Fruit fly (Drosophila melanogaster) whole organism, embryonic: ENCODE results near the gene Ran-like.
A peak's percentile ranks its signal among the peaks of the same experiment; 100 is the strongest.

Source experiments
- Atf6 ChIP-seq: fragments of 200-800 bp; sonication (Bioruptor generic); IDR thresholded peaks from 2 replicates; pipeline ENCODE4 v1.3.6; 2022; ENCODE audit warnings: missing biosample characterization, missing genetic modification characterization
- CG10267 ChIP-seq: fragments of 200-800 bp; sonication (Bioruptor generic); optimal IDR thresholded peaks from 2 replicates; lab custom pipeline; 2018; ENCODE audit warnings: missing biosample characterization, mild to moderate bottlenecking, missing genetic modification characterization, moderate library complexity
- CG10462 ChIP-seq: fragments of 200-800 bp; sonication (Bioruptor generic); optimal IDR thresholded peaks from 2 replicates; lab custom pipeline; 2016; ENCODE audit warnings: missing biosample characterization, missing genetic modification characterization
- CG10543 ChIP-seq: fragments of 200-800 bp; sonication (Bioruptor generic); optimal IDR thresholded peaks from 3 replicates; lab custom pipeline; 2017; ENCODE audit warnings: missing biosample characterization, mild to moderate bottlenecking, missing genetic modification characterization, moderate library complexity
- CG11560 ChIP-seq: fragments of 200-800 bp; sonication (Bioruptor generic); IDR thresholded peaks from 3 replicates; pipeline ENCODE4 v1.3.6; 2022; ENCODE audit warnings: missing biosample characterization, missing genetic modification characterization
- CG12659 ChIP-seq: fragments of 200-800 bp; sonication (Bioruptor generic); optimal IDR thresholded peaks from 3 replicates; lab custom pipeline; 2017; ENCODE audit warnings: mild to moderate bottlenecking, missing biosample characterization, missing genetic modification reagents, missing genetic modification characterization
- CG12744 ChIP-seq: fragments of 200-800 bp; sonication (Bioruptor generic); optimal IDR thresholded peaks from 2 replicates; lab custom pipeline; 2016; ENCODE audit warnings: missing biosample characterization, missing genetic modification characterization
- CG13287 ChIP-seq: fragments of 200-800 bp; sonication (Bioruptor generic); IDR thresholded peaks from 2 replicates; pipeline ENCODE4 v1.3.6; 2022; ENCODE audit warnings: missing biosample characterization, missing genetic modification characterization; ENCODE audit not compliant: partially characterized antibody
- CG13894 ChIP-seq: fragments of 200-800 bp; sonication (Bioruptor generic); optimal IDR thresholded peaks from 3 replicates; lab custom pipeline; 2018; ENCODE audit warnings: missing biosample characterization, mild to moderate bottlenecking, missing genetic modification characterization, moderate library complexity
- CG15601 ChIP-seq: fragments of 200-800 bp; sonication (Bioruptor generic); optimal IDR thresholded peaks from 3 replicates; lab custom pipeline; 2019; ENCODE audit warnings: missing biosample characterization, mild to moderate bottlenecking, missing genetic modification characterization, moderate library complexity
- CG16815 ChIP-seq: fragments of 200-800 bp; sonication (Bioruptor generic); optimal IDR thresholded peaks from 3 replicates; lab custom pipeline; 2017; ENCODE audit warnings: missing biosample characterization, mild to moderate bottlenecking, missing genetic modification characterization
- CG17912 ChIP-seq: fragments of 200-800 bp; sonication (Bioruptor generic); optimal IDR thresholded peaks from 2 replicates; lab custom pipeline; 2018; ENCODE audit warnings: missing biosample characterization, mild to moderate bottlenecking, missing genetic modification characterization
- CG32767 ChIP-seq: fragments of 200-800 bp; sonication (Bioruptor generic); IDR thresholded peaks from 2 replicates; pipeline ENCODE4 v1.3.6; 2022; ENCODE audit warnings: missing biosample characterization, missing genetic modification characterization
- CG3838 ChIP-seq: fragments of 200-800 bp; sonication (Bioruptor generic); optimal IDR thresholded peaks from 3 replicates; lab custom pipeline; 2016; ENCODE audit warnings: missing biosample characterization, missing genetic modification characterization
- CG4617 ChIP-seq: fragments of 200-800 bp; sonication (Bioruptor generic); optimal IDR thresholded peaks from 3 replicates; lab custom pipeline; 2016; ENCODE audit warnings: missing biosample characterization, missing genetic modification characterization, borderline replicate concordance
- CG6272 ChIP-seq: fragments of 200-800 bp; sonication (Bioruptor generic); IDR thresholded peaks from 2 replicates; pipeline ENCODE4 v1.3.6; 2022; ENCODE audit warnings: missing biosample characterization, missing genetic modification characterization
- CG6765 ChIP-seq: fragments of 200-800 bp; sonication (Bioruptor generic); optimal IDR thresholded peaks from 3 replicates; lab custom pipeline; 2017; ENCODE audit warnings: missing biosample characterization, mild to moderate bottlenecking, missing genetic modification characterization
- CG6791 ChIP-seq: fragments of 200-800 bp; sonication (Bioruptor generic); IDR thresholded peaks from 3 replicates; pipeline ENCODE4 v1.3.6; 2022; ENCODE audit warnings: missing biosample characterization, missing genetic modification characterization; ENCODE audit not compliant: partially characterized antibody
- CG7928 ChIP-seq: fragments of 200-800 bp; sonication (Bioruptor generic); optimal IDR thresholded peaks from 2 replicates; lab custom pipeline; 2017; ENCODE audit warnings: missing biosample characterization, mild to moderate bottlenecking, missing genetic modification characterization
- CoRest ChIP-seq: fragments of 200-800 bp; sonication (Bioruptor generic); optimal IDR thresholded peaks from 3 replicates; lab custom pipeline; 2018; ENCODE audit warnings: missing biosample characterization, mild to moderate bottlenecking, missing genetic modification characterization, moderate library complexity
- Dll ChIP-seq: fragments of 200-800 bp; sonication (Bioruptor generic); IDR thresholded peaks from 4 replicates; pipeline ENCODE4 v1.3.6; 2022; ENCODE audit warnings: missing biosample characterization, missing genetic modification characterization; ENCODE audit not compliant: partially characterized antibody
- Gsc ChIP-seq: fragments of 200-800 bp; sonication (Bioruptor generic); IDR thresholded peaks from 2 replicates; pipeline ENCODE4 v1.3.6; 2022; ENCODE audit warnings: missing biosample characterization, missing genetic modification characterization
- Hey ChIP-seq: fragments of 200-800 bp; sonication (Bioruptor generic); optimal IDR thresholded peaks from 3 replicates; lab custom pipeline; 2018; ENCODE audit warnings: missing biosample characterization, mild to moderate bottlenecking, missing genetic modification characterization
- Hr3 ChIP-seq: fragments of 200-800 bp; sonication (Bioruptor generic); optimal IDR thresholded peaks from 3 replicates; lab custom pipeline; 2016; ENCODE audit warnings: missing biosample characterization, missing genetic modification characterization
- Jarid2 ChIP-seq: fragments of 200-800 bp; sonication (Bioruptor generic); optimal IDR thresholded peaks from 3 replicates; lab custom pipeline; 2017; ENCODE audit warnings: mild to moderate bottlenecking, missing biosample characterization, missing genetic modification reagents, missing genetic modification characterization
- Kr ChIP-seq: fragments of 200-800 bp; sonication (Bioruptor generic); optimal IDR thresholded peaks from 2 replicates; lab custom pipeline; 2017; ENCODE audit warnings: missing biosample characterization, mild to moderate bottlenecking, missing genetic modification characterization
- Pdp1 ChIP-seq, 2 experiments: fragments of 200-800 bp; sonication (Bioruptor generic); optimal IDR thresholded peaks; 3 replicates each; lab custom pipeline; 2016; ENCODE audit warnings: missing biosample characterization in 2 of 2, missing genetic modification characterization in 2 of 2, mild to moderate bottlenecking in 1 of 2, moderate library complexity in 1 of 2
- Sox100B ChIP-seq: fragments of 200-800 bp; sonication (Bioruptor generic); optimal IDR thresholded peaks from 3 replicates; lab custom pipeline; 2018; ENCODE audit warnings: missing biosample characterization, mild to moderate bottlenecking, missing genetic modification characterization
- Sox102F ChIP-seq: fragments of 200-800 bp; sonication (Bioruptor generic); optimal IDR thresholded peaks from 2 replicates; lab custom pipeline; 2018; ENCODE audit warnings: missing biosample characterization, mild to moderate bottlenecking, missing genetic modification characterization, moderate library complexity
- Ssrp ChIP-seq: fragments of 200-800 bp; sonication (Bioruptor generic); optimal IDR thresholded peaks from 2 replicates; lab custom pipeline; 2018; ENCODE audit warnings: missing biosample characterization, mild to moderate bottlenecking, missing genetic modification characterization, moderate library complexity
- chinmo ChIP-seq: fragments of 200-800 bp; sonication (Bioruptor generic); IDR thresholded peaks from 4 replicates; pipeline ENCODE4 v1.3.6; 2022; ENCODE audit warnings: missing biosample characterization, missing genetic modification characterization; ENCODE audit not compliant: partially characterized antibody
- dpn ChIP-seq, 2 experiments: fragments of 200-800 bp; sonication (Bioruptor generic); optimal IDR thresholded peaks; 3 replicates each; lab custom pipeline; 2016; ENCODE audit warnings: missing biosample characterization in 2 of 2, missing genetic modification characterization in 2 of 2
- emc ChIP-seq: fragments of 200-800 bp; sonication (Bioruptor generic); optimal IDR thresholded peaks from 2 replicates; lab custom pipeline; 2016; ENCODE audit warnings: missing biosample characterization, missing genetic modification characterization
- eve ChIP-seq, 2 experiments: fragments of >200 bp; optimal IDR thresholded peaks; 2 replicates each; lab custom pipeline; 2017; ENCODE audit warnings: missing biosample characterization in 2 of 2, missing genetic modification characterization in 2 of 2
- prd ChIP-seq, 3 experiments: fragments of >200 bp in 2 of 3; fragments of 200-800 bp in 1 of 3; sonication (Bioruptor generic) in 1 of 3; optimal IDR thresholded peaks in 2 of 3; IDR thresholded peaks in 1 of 3; 2 replicates in 2 of 3; 3 replicates in 1 of 3; pipeline versions ENCODE4 v1.3.6 to Lab custom; 2017 to 2022; ENCODE audit warnings: missing biosample characterization in 1 of 3, missing genetic modification characterization in 1 of 3
- pros ChIP-seq: fragments of 200-800 bp; sonication (Bioruptor generic); optimal IDR thresholded peaks from 3 replicates; lab custom pipeline; 2019; ENCODE audit warnings: missing biosample characterization, mild to moderate bottlenecking, missing genetic modification characterization, moderate library complexity
- psq ChIP-seq: fragments of 200-800 bp; sonication (Bioruptor generic); optimal IDR thresholded peaks from 2 replicates; lab custom pipeline; 2017; ENCODE audit warnings: missing biosample characterization, missing genetic modification characterization
- sc ChIP-seq, 3 experiments: fragments of >200 bp in 2 of 3; fragments of 200-800 bp in 1 of 3; sonication (Bioruptor generic) in 1 of 3; optimal IDR thresholded peaks; 2 replicates in 2 of 3; 3 replicates in 1 of 3; lab custom pipeline; 2017; ENCODE audit warnings: mild to moderate bottlenecking in 1 of 3, missing biosample characterization in 1 of 3, missing genetic modification characterization in 1 of 3, missing genetic modification reagents in 1 of 3
- sima ChIP-seq: fragments of 200-800 bp; sonication (Bioruptor generic); optimal IDR thresholded peaks from 2 replicates; lab custom pipeline; 2016; ENCODE audit warnings: missing biosample characterization, missing genetic modification characterization
- sisA ChIP-seq: fragments of 200-800 bp; sonication (Bioruptor generic); IDR thresholded peaks from 2 replicates; pipeline ENCODE4 v1.3.6; 2022; ENCODE audit warnings: missing biosample characterization, missing genetic modification characterization
- slbo ChIP-seq: fragments of 200-800 bp; sonication (Bioruptor generic); IDR thresholded peaks from 2 replicates; pipeline ENCODE4 v1.3.6; 2022; ENCODE audit warnings: missing biosample characterization, missing genetic modification characterization
- so ChIP-seq: fragments of 200-800 bp; sonication (Bioruptor generic); IDR thresholded peaks from 3 replicates; pipeline ENCODE4 v1.3.6; 2022; ENCODE audit warnings: missing biosample characterization, missing genetic modification characterization
- sqz ChIP-seq: fragments of 200-800 bp; sonication (Bioruptor generic); optimal IDR thresholded peaks from 3 replicates; lab custom pipeline; 2018; ENCODE audit warnings: missing biosample characterization, mild to moderate bottlenecking, missing genetic modification characterization
- sr ChIP-seq: fragments of 200-800 bp; sonication (Bioruptor generic); IDR thresholded peaks from 3 replicates; pipeline ENCODE4 v1.3.6; 2022; ENCODE audit warnings: missing biosample characterization, missing genetic modification characterization
- tio ChIP-seq: fragments of 200-800 bp; sonication (Bioruptor generic); optimal IDR thresholded peaks from 2 replicates; lab custom pipeline; 2017; ENCODE audit warnings: missing biosample characterization, missing genetic modification characterization, inconsistent platforms
- trh ChIP-seq: fragments of 200-800 bp; sonication (Bioruptor generic); optimal IDR thresholded peaks from 2 replicates; lab custom pipeline; 2016; ENCODE audit warnings: missing biosample characterization, missing genetic modification characterization
- zen ChIP-seq: fragments of 200-800 bp; sonication (Bioruptor generic); optimal IDR thresholded peaks from 3 replicates; lab custom pipeline; 2018; ENCODE audit warnings: missing biosample characterization, mild to moderate bottlenecking, missing genetic modification characterization, moderate library complexity

Gene Ran-like

DNA sequence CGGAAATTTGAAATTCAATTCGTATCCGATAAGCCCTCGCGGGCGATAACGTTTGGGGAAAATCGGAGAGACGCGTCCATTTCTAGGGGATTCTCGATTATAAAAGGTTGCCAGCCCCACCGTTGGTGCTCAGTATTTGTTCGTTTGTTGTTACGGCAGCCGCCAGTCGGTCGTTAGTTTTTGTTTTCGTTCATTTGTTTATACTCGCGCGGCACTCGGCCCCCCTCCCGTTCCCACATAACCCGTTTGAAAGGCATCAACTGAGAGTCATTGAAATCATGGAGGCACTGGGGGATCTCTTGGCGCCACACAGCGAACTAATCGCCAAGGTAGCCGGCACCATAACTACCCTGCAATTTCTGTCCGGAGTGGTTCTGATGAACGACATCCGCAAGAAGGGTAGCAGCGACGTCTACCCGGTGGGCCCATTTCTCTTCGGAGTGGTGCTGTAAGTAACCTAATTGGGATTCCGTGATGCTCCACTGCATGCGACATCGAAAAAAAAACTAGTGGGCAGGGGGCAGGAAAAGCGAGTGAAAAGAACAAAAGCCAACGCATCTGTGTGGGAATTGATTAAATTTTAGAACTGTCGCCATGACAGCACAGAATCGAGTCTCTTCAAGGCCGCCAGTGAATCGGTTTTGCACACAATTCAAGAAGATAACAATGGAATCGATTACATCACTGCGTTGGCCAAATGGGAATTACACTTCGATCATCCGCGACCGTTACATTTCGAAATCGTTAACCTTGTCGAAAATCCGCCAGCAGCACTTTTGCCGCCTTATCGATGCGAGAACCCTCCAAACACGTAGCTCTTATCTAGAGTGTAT, 15.8 kb upstream of the Ran-like start, which contains the start of gene CG7272 (continued):
- TF ChIP-seq zen (tag; lab: Kevin White, UChicago) (no peak), CG15601 (tag; lab: Kevin White, UChicago) (no peak), sc (optimal IDR thresholded peaks at IDR 0.05; lab: Kevin White, UChicago) (no peak), sc (GFP tag; optimal IDR thresholded peaks at IDR 0.05; lab: Kevin White, UChicago) (no peak), sisA (GFP tag; lab: Robert Waterston, UW) (no peak), CG13287 (GFP tag; lab: Robert Waterston, UW) (peak; percentile 66), Gsc (GFP tag; lab: Robert Waterston, UW) (no peak), sima (no peak), CG10462 (GFP tag; lab: Kevin White, UChicago) (no peak), CG10543 (peak; percentile 82), prd (optimal IDR thresholded peaks at IDR 0.05; lab: Kevin White, UChicago) (no peak), prd (GFP tag; IDR thresholded peaks at IDR 0.05; lab: Robert Waterston, UW) (no peak; the same call in 2 of the 3 replicates), CG16815 (GFP tag; lab: Kevin White, UChicago) (no peak), CG6765 (GFP tag; lab: Kevin White, UChicago) (no peak), CG6791 (no peak), emc (GFP tag; lab: Kevin White, UChicago) (no peak), CoRest (tag; lab: Kevin White, UChicago) (peak; percentile 9), trh (no peak), Hey (tag; lab: Kevin White, UChicago) (peak; percentile 2), CG7928 (GFP tag; lab: Kevin White, UChicago) (no peak), CG4617 (GFP tag; lab: Kevin White, UChicago) (no peak), psq (no peak), CG13894 (tag; lab: Kevin White, UChicago) (peak; percentile 48), slbo (GFP tag; lab: Robert Waterston, UW) (no peak), Kr (GFP tag; lab: Kevin White, UChicago) (no peak), CG11560 (no peak), Atf6 (GFP tag; lab: Robert Waterston, UW) (peak; percentile 20; the same call in 1 of the 2 replicates), Pdp1 (GFP tag; optimal IDR thresholded peaks at IDR 0.05; lab: Kevin White, UChicago) (peak in 1 of 2 experiments; percentile 78), CG3838 (GFP tag; lab: Kevin White, UChicago) (no peak), CG6272 (no peak), Jarid2 (GFP tag; lab: Kevin White, UChicago) (peak; percentile 70), CG10267 (tag; lab: Kevin White, UChicago) (no peak), Sox100B (GFP tag; lab: Kevin White, UChicago) (no peak), chinmo (peak; percentile 28; the same call in 1 of the 4 replicates), pros (GFP tag; lab: Kevin White, UChicago) (peak; percentile 23), eve (GFP tag; optimal IDR thresholded peaks at IDR 0.05; lab: Kevin White, UChicago) (no peak), CG12744 (no peak), sqz (peak; percentile 44), dpn (GFP tag; optimal IDR thresholded peaks at IDR 0.05; lab: Kevin White, UChicago) (no peak), CG32767 (GFP tag; lab: Robert Waterston, UW) (no peak), Hr3 (GFP tag; lab: Kevin White, UChicago) (no peak), so (GFP tag; lab: Robert Waterston, UW) (0 out of 3 replicates have a peak, but pooled peaks have one; percentile 14), CG12659 (GFP tag; lab: Kevin White, UChicago) (peak; percentile 38), Ssrp (tag; lab: Kevin White, UChicago) (no peak), Sox102F (GFP tag; lab: Kevin White, UChicago) (no peak), CG17912 (no peak), sr (GFP tag; lab: Robert Waterston, UW) (no peak), tio (GFP tag; lab: Kevin White, UChicago) (no peak), Dll (peak; percentile 23; the same call in 1 of the 4 replicates)
